Worm (Caenorhabditis elegans) whole organism, L4 larva: Measurements from ENCODE around the gene acr-20.

ENCODE experiments used
- F10B5.3 ChIP-seq: sonication (generic microtip); optimal IDR thresholded peaks from 2 replicates; lab custom pipeline; 2016; ENCODE audit warnings: mild to moderate bottlenecking, missing genetic modification characterization, missing compliant biosample characterization
- F26F4.8 ChIP-seq: fragments of 200-800 bp; sonication (Bioruptor generic); conservative IDR thresholded peaks from 2 replicates; pipeline ENCODE4 v1.3.6; 2022; ENCODE audit warnings: missing genetic modification characterization, missing compliant biosample characterization
- F49E8.2 ChIP-seq: sonication (generic microtip); optimal IDR thresholded peaks from 2 replicates; lab custom pipeline; 2016; ENCODE audit warnings: missing compliant biosample characterization, mild to moderate bottlenecking, missing genetic modification characterization, borderline replicate concordance
- Y75B8A.6 ChIP-seq: fragments of 200-800 bp; sonication (Bioruptor generic); IDR thresholded peaks from 2 replicates; pipeline ENCODE4 v1.3.6; 2022; ENCODE audit warnings: missing genetic modification reagents, missing genetic modification characterization, missing compliant biosample characterization
- ZK546.5 ChIP-seq, 2 experiments: sonication (generic microtip); optimal IDR thresholded peaks; 2 replicates each; lab custom pipeline; 2017; ENCODE audit warnings: missing biosample characterization in 2 of 2, missing genetic modification characterization in 2 of 2
- aha-1 ChIP-seq: fragments of 150-350 bp; peaks from one replicate; lab custom pipeline; 2014; ENCODE audit warnings: missing biosample characterization, missing genetic modification characterization
- attf-4 ChIP-seq: sonication (generic microtip); optimal IDR thresholded peaks from 3 replicates; lab custom pipeline; 2017; ENCODE audit warnings: missing biosample characterization, missing genetic modification characterization
- ceh-20 ChIP-seq: fragments of 200-800 bp; sonication (Bioruptor generic); IDR thresholded peaks from 2 replicates; pipeline ENCODE4 v1.3.6; 2022; ENCODE audit warnings: missing genetic modification reagents, missing genetic modification characterization, missing compliant biosample characterization
- ceh-82 ChIP-seq: sonication (generic microtip); optimal IDR thresholded peaks from 2 replicates; lab custom pipeline; 2017; ENCODE audit warnings: missing biosample characterization, missing genetic modification characterization
- daf-16 ChIP-seq, 3 experiments: sonication (generic microtip); optimal IDR thresholded peaks; 2 replicates each; lab custom pipeline; 2016 to 2017; ENCODE audit warnings: missing genetic modification characterization in 3 of 3, missing genetic modification reagents in 3 of 3, mild to moderate bottlenecking in 2 of 3, missing compliant biosample characterization in 2 of 3, missing biosample characterization in 1 of 3, moderate library complexity in 1 of 3
- dpl-1 ChIP-seq: fragments of 150-350 bp; optimal IDR thresholded peaks from 2 replicates; lab custom pipeline; 2014; ENCODE audit warnings: missing biosample characterization, missing genetic modification reagents, missing genetic modification characterization
- dve-1 ChIP-seq: sonication (generic microtip); optimal IDR thresholded peaks from 2 replicates; lab custom pipeline; 2017; ENCODE audit warnings: antibody characterized with exemption, mild to moderate bottlenecking, missing genetic modification characterization, missing compliant biosample characterization; ENCODE audit not compliant: insufficient read depth
- egl-27 ChIP-seq: sonication (generic microtip); optimal IDR thresholded peaks from 3 replicates; lab custom pipeline; 2017; ENCODE audit warnings: missing biosample characterization, missing genetic modification reagents, missing genetic modification characterization
- fkh-10 ChIP-seq: fragments of 150-350 bp; optimal IDR thresholded peaks from 2 replicates; lab custom pipeline; 2014; ENCODE audit warnings: missing biosample characterization, missing genetic modification reagents, missing genetic modification characterization
- gei-8 ChIP-seq: fragments of 200-800 bp; sonication (Bioruptor generic); optimal IDR thresholded peaks from 2 replicates; lab custom pipeline; 2018; ENCODE audit warnings: mild to moderate bottlenecking, missing genetic modification characterization, missing compliant biosample characterization
- hif-1 ChIP-seq, 2 experiments: sonication (generic microtip); optimal IDR thresholded peaks; 2 replicates each; lab custom pipeline; 2016 to 2017; ENCODE audit warnings: missing compliant biosample characterization in 2 of 2, missing genetic modification characterization in 2 of 2, missing genetic modification reagents in 2 of 2, missing genotype in 2 of 2, mild to moderate bottlenecking in 1 of 2
- hlh-30 ChIP-seq: sonication (generic microtip); optimal IDR thresholded peaks from 2 replicates; lab custom pipeline; 2017; ENCODE audit warnings: antibody characterized with exemption, mild to moderate bottlenecking, missing genetic modification characterization, missing compliant biosample characterization; ENCODE audit not compliant: insufficient read depth
- hmg-1.1 ChIP-seq: fragments of 200-800 bp; sonication (Bioruptor generic); IDR thresholded peaks from 2 replicates; pipeline ENCODE4 v1.3.6; 2022; ENCODE audit warnings: missing genetic modification reagents, missing genetic modification characterization, missing compliant biosample characterization
- lin-13 ChIP-seq: fragments of 150-350 bp; optimal IDR thresholded peaks from 2 replicates; lab custom pipeline; 2014; ENCODE audit warnings: missing biosample characterization, missing genetic modification reagents, missing genetic modification characterization
- lin-15B ChIP-seq: fragments of 150-350 bp; sonication (generic microtip); optimal IDR thresholded peaks from 3 replicates; lab custom pipeline; 2014; ENCODE audit warnings: missing biosample characterization, missing genetic modification characterization
- lin-38 ChIP-seq: fragments of 200-800 bp; sonication (Bioruptor generic); IDR thresholded peaks from 2 replicates; pipeline ENCODE4 v1.3.6; 2022; ENCODE audit warnings: missing genetic modification reagents, missing genetic modification characterization, missing compliant biosample characterization
- lsy-2 ChIP-seq, 2 experiments: fragments of 150-350 bp in 1 of 2; sonication (generic microtip) in 1 of 2; optimal IDR thresholded peaks; 2 replicates each; lab custom pipeline; 2014 to 2017; ENCODE audit warnings: missing biosample characterization in 2 of 2, missing genetic modification characterization in 2 of 2
- mdl-1 ChIP-seq, 2 experiments: fragments of 150-350 bp in 1 of 2; sonication (generic microtip) in 1 of 2; optimal IDR thresholded peaks; 2 replicates each; lab custom pipeline; 2014 to 2017; ENCODE audit warnings: missing biosample characterization in 2 of 2, missing genetic modification characterization in 2 of 2
- mep-1 ChIP-seq: fragments of 150-350 bp; sonication (generic microtip); optimal IDR thresholded peaks from 3 replicates; lab custom pipeline; 2014; ENCODE audit warnings: missing biosample characterization, missing genetic modification characterization
- mes-2 ChIP-seq: sonication (generic microtip); optimal IDR thresholded peaks from 2 replicates; lab custom pipeline; 2016; ENCODE audit warnings: missing genotype, mild to moderate bottlenecking, missing genetic modification characterization, missing compliant biosample characterization; ENCODE audit not compliant: poor library complexity, severe bottlenecking
- mxl-3 ChIP-seq: fragments of 200-800 bp; sonication (Bioruptor generic); optimal IDR thresholded peaks from 2 replicates; lab custom pipeline; 2018; ENCODE audit warnings: mild to moderate bottlenecking, missing genetic modification characterization, missing compliant biosample characterization
- nhr-102 ChIP-seq: sonication (generic microtip); optimal IDR thresholded peaks from 2 replicates; lab custom pipeline; 2016; ENCODE audit warnings: mild to moderate bottlenecking, missing genetic modification characterization, moderate library complexity, missing compliant biosample characterization
- nhr-11 ChIP-seq: fragments of 150-350 bp; optimal IDR thresholded peaks from 2 replicates; lab custom pipeline; 2014; ENCODE audit warnings: missing biosample characterization, missing genetic modification characterization
- nhr-237 ChIP-seq: sonication (generic microtip); optimal IDR thresholded peaks from 2 replicates; lab custom pipeline; 2017; ENCODE audit warnings: missing biosample characterization, missing genetic modification characterization
- nhr-28 ChIP-seq: fragments of 150-350 bp; optimal IDR thresholded peaks from 2 replicates; lab custom pipeline; 2014; ENCODE audit warnings: missing biosample characterization, missing genetic modification characterization
- nhr-48 ChIP-seq: sonication (generic microtip); optimal IDR thresholded peaks from 2 replicates; lab custom pipeline; 2016; ENCODE audit warnings: mild to moderate bottlenecking, missing genetic modification characterization, missing compliant biosample characterization
- nhr-6 ChIP-seq: fragments of 150-350 bp; optimal IDR thresholded peaks from 2 replicates; lab custom pipeline; 2014; ENCODE audit warnings: missing biosample characterization, missing genetic modification characterization
- nhr-77 ChIP-seq: fragments of 150-350 bp; optimal IDR thresholded peaks from 2 replicates; lab custom pipeline; 2014; ENCODE audit warnings: missing biosample characterization, missing genetic modification characterization
- pqm-1 ChIP-seq: sonication (generic microtip); optimal IDR thresholded peaks from 2 replicates; lab custom pipeline; 2017; ENCODE audit warnings: missing biosample characterization, missing genetic modification characterization
- rbr-2 ChIP-seq: sonication (generic microtip); optimal IDR thresholded peaks from 2 replicates; lab custom pipeline; 2016; ENCODE audit warnings: missing genotype, missing genetic modification characterization, missing compliant biosample characterization
- saeg-2 ChIP-seq: fragments of 200-800 bp; sonication (Bioruptor generic); IDR thresholded peaks from 2 replicates; pipeline ENCODE4 v1.3.6; 2022; ENCODE audit warnings: missing genetic modification reagents, missing genetic modification characterization, missing compliant biosample characterization
- snpc-1.2 ChIP-seq: fragments of 200-800 bp; sonication (Bioruptor generic); IDR thresholded peaks from 2 replicates; pipeline ENCODE4 v1.3.6; 2022; ENCODE audit warnings: missing genetic modification reagents, missing genetic modification characterization, missing compliant biosample characterization
- tra-1 ChIP-seq: fragments of 200-800 bp; sonication (Bioruptor generic); IDR thresholded peaks from 2 replicates; pipeline ENCODE4 v1.3.6; 2022; ENCODE audit warnings: missing genetic modification reagents, missing genetic modification characterization, missing compliant biosample characterization
- unc-62 ChIP-seq, 3 experiments: fragments of 150-350 bp in 1 of 3; sonication (generic microtip); optimal IDR thresholded peaks in 2 of 3; peaks in 1 of 3; 1 replicate in 1 of 3; 2 replicates in 2 of 3; lab custom pipeline; 2014 to 2017; ENCODE audit warnings: missing biosample characterization in 3 of 3, missing genetic modification characterization in 3 of 3, missing genetic modification reagents in 3 of 3, missing genotype in 1 of 3
- zfp-2 ChIP-seq: sonication (generic microtip); optimal IDR thresholded peaks from 2 replicates; lab custom pipeline; 2016; ENCODE audit warnings: mild to moderate bottlenecking, missing genetic modification characterization, missing compliant biosample characterization
- zip-11 ChIP-seq: fragments of 200-800 bp; sonication (Bioruptor generic); IDR thresholded peaks from 2 replicates; pipeline ENCODE4 v1.3.6; 2022; ENCODE audit warnings: missing genetic modification characterization, missing compliant biosample characterization
- ztf-11 ChIP-seq: fragments of 150-350 bp; optimal IDR thresholded peaks from 2 replicates; lab custom pipeline; 2014; ENCODE audit warnings: missing biosample characterization, missing genetic modification characterization

Gene acr-20

ce11 chrII:14399595-14399994 is 21.9 kb upstream of the acr-20 start (continued):
- peak; percentile 86 for TF ChIP-seq nhr-28 (tag; lab: Kevin White, UChicago)
- TF ChIP-seq snpc-1.2 (GFP tag; lab: Robert Waterston, UW) = no peak
- TF ChIP-seq ceh-82 = no peak
- no peak for TF ChIP-seq zip-11 (GFP tag; lab: Robert Waterston, UW)
- peak; percentile 65 for TF ChIP-seq lin-13 (GFP tag; lab: Kevin White, UChicago)
- TF ChIP-seq ZK546.5 (tag; optimal IDR thresholded peaks at IDR 0.05; lab: Kevin White, UChicago) = no peak
- no peak for TF ChIP-seq pqm-1 (tag; lab: Kevin White, UChicago)
- no peak for TF ChIP-seq F10B5.3 (tag; lab: Kevin White, UChicago)
- TF ChIP-seq nhr-237 (tag; lab: Kevin White, UChicago) = no peak
- TF ChIP-seq lin-15B = peak; percentile 51
- TF ChIP-seq tra-1 (GFP tag; lab: Robert Waterston, UW) = no peak
- no peak for TF ChIP-seq saeg-2 (GFP tag; lab: Robert Waterston, UW)
- TF ChIP-seq ztf-11 (tag; lab: Kevin White, UChicago) = no peak
- no peak for TF ChIP-seq attf-4 (tag; lab: Kevin White, UChicago)
- no peak for TF ChIP-seq F49E8.2 (tag; lab: Kevin White, UChicago)
- TF ChIP-seq nhr-102 (tag; lab: Kevin White, UChicago) = peak; percentile 56
- peak; percentile 77 for TF ChIP-seq rbr-2 (tag; lab: Kevin White, UChicago)
- TF ChIP-seq ceh-20 (GFP tag; lab: Robert Waterston, UW) = no peak
- TF ChIP-seq zfp-2 = no peak
- peak; percentile 48 for TF ChIP-seq fkh-10
- TF ChIP-seq F26F4.8 (GFP tag; lab: Robert Waterston, UW) = no peak

ce11 chrII:14393766-14394165 is 16.1 kb upstream of the acr-20 start:
- TF ChIP-seq gei-8 (GFP tag; lab: Kevin White, UChicago) (no peak), egl-27 (tag; lab: Kevin White, UChicago) (no peak), aha-1 (tag; lab: Kevin White, UChicago) (peak; percentile 94)
- TF ChIP-seq, all 104 proteins: peak for 1

- peak; percentile 94 for TF ChIP-seq aha-1 (tag; lab: Kevin White, UChicago)
- TF ChIP-seq snpc-1.2 (GFP tag; lab: Robert Waterston, UW) = no peak
- TF ChIP-seq fkh-10 = peak; percentile 25
- TF ChIP-seq unc-62 (GFP tag; optimal IDR thresholded peaks at IDR 0.05 in 1 of 2; lab: Kevin White, UChicago) = peak in 1 of 2 experiments; percentile 2
- TF ChIP-seq unc-62 (tag; optimal IDR thresholded peaks at IDR 0.05; lab: Kevin White, UChicago) = no peak
- TF ChIP-seq nhr-48 (tag; lab: Kevin White, UChicago) = no peak
- TF ChIP-seq nhr-6 (tag; lab: Kevin White, UChicago) = peak; percentile 72
- no peak for TF ChIP-seq lin-15B
- peak in 1 of 2 experiments; percentile 41 for TF ChIP-seq hif-1 (tag; optimal IDR thresholded peaks at IDR 0.05; lab: Kevin White, UChicago)
- TF ChIP-seq F10B5.3 (tag; lab: Kevin White, UChicago) = no peak
- peak; percentile 72 for TF ChIP-seq lin-38 (GFP tag; lab: Robert Waterston, UW)
- TF ChIP-seq hlh-30 (tag; lab: Kevin White, UChicago) = peak; percentile 61
- peak; percentile 33 for TF ChIP-seq rbr-2 (tag; lab: Kevin White, UChicago)
- peak; percentile 29 for TF ChIP-seq dve-1 (tag; lab: Kevin White, UChicago)
- peak; percentile 45 for TF ChIP-seq nhr-77
- TF ChIP-seq mep-1 = peak; percentile 59
- TF ChIP-seq lsy-2 (tag; optimal IDR thresholded peaks at IDR 0.05; lab: Kevin White, UChicago) = peak in 1 of 2 experiments; percentile 76
- TF ChIP-seq nhr-11 = peak; percentile 45
- no peak for TF ChIP-seq Y75B8A.6
- peak in 1 of 2 experiments; percentile 32 for TF ChIP-seq mdl-1 (tag; optimal IDR thresholded peaks at IDR 0.05; lab: Kevin White, UChicago)
- TF ChIP-seq daf-16 (GFP tag; optimal IDR thresholded peaks at IDR 0.05; lab: Kevin White, UChicago) = no peak
- peak; percentile 31 for TF ChIP-seq daf-16 (tag; optimal IDR thresholded peaks at IDR 0.05; lab: Kevin White, UChicago)
- no peak for TF ChIP-seq mxl-3
- TF ChIP-seq hmg-1.1 = peak; percentile 44; the same call in 1 of the 2 replicates
- peak; percentile 95 for TF ChIP-seq mes-2 (tag; lab: Kevin White, UChicago)
- TF ChIP-seq dpl-1 (GFP tag; lab: Kevin White, UChicago) = peak; percentile 88
These were observed 12.5 kb upstream of the acr-20 start, which contains the start of the genes kbp-3 and nurf-1 for ce11 chrII:14390036-14390763. Gene kbp-3 (minus strand): TSS chrII:14390078. Gene nurf-1 (plus strand): TSS chrII:14390713.
